Worm (Caenorhabditis elegans) whole organism, L4/young adult: Measurements from ENCODE around the gene tsg-101.

Source experiments
- W03F9.2 ChIP-seq: fragments of 150-350 bp; optimal IDR thresholded peaks from 2 replicates; lab custom pipeline; 2014; ENCODE audit warnings: missing biosample characterization, missing genetic modification characterization
- him-1 ChIP-seq: sonication (generic microtip); optimal IDR thresholded peaks from 2 replicates; lab custom pipeline; 2016; ENCODE audit warnings: missing genotype, missing genetic modification reagents, missing genetic modification characterization, missing compliant biosample characterization

DNA sequence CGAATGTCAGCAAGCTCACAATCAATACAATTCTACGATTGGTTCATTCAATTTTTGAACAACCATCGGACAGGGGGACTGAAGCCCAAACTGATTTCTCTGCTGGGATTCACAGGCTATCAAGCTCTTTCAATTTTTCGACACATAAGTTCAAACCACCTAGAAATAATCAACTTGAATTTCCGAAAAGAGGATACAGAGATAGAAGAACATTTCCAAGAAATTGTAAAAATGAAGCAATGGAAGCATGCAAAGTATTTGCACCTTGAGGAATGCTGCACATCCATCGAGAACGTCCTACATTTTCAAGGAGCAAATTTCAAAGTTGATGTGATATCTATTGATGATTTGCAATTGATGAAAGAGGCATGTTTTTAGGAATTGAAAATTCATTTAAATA, 46.6 kb downstream of the tsg-101 start:
- TF ChIP-seq him-1 (no peak), W03F9.2 (no peak)
